Worm (Caenorhabditis elegans) whole organism, L4 larva: Measurements from ENCODE around the gene irld-32.

Experiments used
- R02D3.7 ChIP-seq: fragments of 150-350 bp; sonication (generic microtip); optimal IDR thresholded peaks from 3 replicates; lab custom pipeline; 2014; ENCODE audit warnings: missing biosample characterization, missing genetic modification characterization
- Y75B8A.6 ChIP-seq: fragments of 200-800 bp; sonication (Bioruptor generic); IDR thresholded peaks from 2 replicates; pipeline ENCODE4 v1.3.6; 2022; ENCODE audit warnings: missing genetic modification reagents, missing genetic modification characterization, missing compliant biosample characterization
- ZK337.2 ChIP-seq: fragments of 200-800 bp; sonication (Bioruptor generic); IDR thresholded peaks from 2 replicates; pipeline ENCODE4 v1.3.6; 2022; ENCODE audit warnings: missing genetic modification reagents, missing genetic modification characterization, missing compliant biosample characterization
- aha-1 ChIP-seq: fragments of 150-350 bp; peaks from one replicate; lab custom pipeline; 2014; ENCODE audit warnings: missing biosample characterization, missing genetic modification characterization
- ama-1 ChIP-seq: fragments of 150-350 bp; optimal IDR thresholded peaks from 2 replicates; lab custom pipeline; 2014; ENCODE audit warnings: inconsistent platforms, mixed read lengths
- ceh-32 ChIP-seq: sonication (generic microtip); optimal IDR thresholded peaks from 2 replicates; lab custom pipeline; 2016; ENCODE audit warnings: mild to moderate bottlenecking, missing genetic modification characterization, missing compliant biosample characterization; ENCODE audit not compliant: poor library complexity
- ceh-62 ChIP-seq: sonication (generic microtip); optimal IDR thresholded peaks from 2 replicates; lab custom pipeline; 2017; ENCODE audit warnings: missing biosample characterization, missing genetic modification characterization
- ctbp-1 ChIP-seq: fragments of 200-800 bp; sonication (Bioruptor generic); IDR thresholded peaks from 2 replicates; pipeline ENCODE4 v1.3.6; 2022; ENCODE audit warnings: missing genetic modification reagents, missing genetic modification characterization, missing compliant biosample characterization
- daf-12 ChIP-seq: fragments of 150-350 bp; optimal IDR thresholded peaks from 2 replicates; lab custom pipeline; 2014; ENCODE audit warnings: missing biosample characterization, missing genetic modification reagents, missing genetic modification characterization
- daf-16 ChIP-seq, 3 experiments: sonication (generic microtip); optimal IDR thresholded peaks; 2 replicates each; lab custom pipeline; 2016 to 2017; ENCODE audit warnings: missing genetic modification characterization in 3 of 3, missing genetic modification reagents in 3 of 3, mild to moderate bottlenecking in 2 of 3, missing compliant biosample characterization in 2 of 3, missing biosample characterization in 1 of 3, moderate library complexity in 1 of 3
- daf-8 ChIP-seq: fragments of 200-800 bp; sonication (Bioruptor generic); IDR thresholded peaks from 2 replicates; pipeline ENCODE4 v1.3.6; 2022; ENCODE audit warnings: missing genetic modification characterization, missing compliant biosample characterization
- dmd-9 ChIP-seq: fragments of 200-800 bp; sonication (Bioruptor generic); IDR thresholded peaks from 2 replicates; pipeline ENCODE4 v1.3.6; 2022; ENCODE audit warnings: missing genetic modification reagents, missing genetic modification characterization, missing compliant biosample characterization
- dve-1 ChIP-seq: sonication (generic microtip); optimal IDR thresholded peaks from 2 replicates; lab custom pipeline; 2017; ENCODE audit warnings: antibody characterized with exemption, mild to moderate bottlenecking, missing genetic modification characterization, missing compliant biosample characterization; ENCODE audit not compliant: insufficient read depth
- egl-27 ChIP-seq: sonication (generic microtip); optimal IDR thresholded peaks from 3 replicates; lab custom pipeline; 2017; ENCODE audit warnings: missing biosample characterization, missing genetic modification reagents, missing genetic modification characterization
- fos-1 ChIP-seq: fragments of 150-350 bp; optimal IDR thresholded peaks from 2 replicates; lab custom pipeline; 2014; ENCODE audit warnings: missing biosample characterization, missing genetic modification characterization
- hif-1 ChIP-seq, 2 experiments: sonication (generic microtip); optimal IDR thresholded peaks; 2 replicates each; lab custom pipeline; 2016 to 2017; ENCODE audit warnings: missing compliant biosample characterization in 2 of 2, missing genetic modification characterization in 2 of 2, missing genetic modification reagents in 2 of 2, missing genotype in 2 of 2, mild to moderate bottlenecking in 1 of 2
- hlh-11 ChIP-seq: fragments of 200-800 bp; sonication (Bioruptor generic); optimal IDR thresholded peaks from 2 replicates; lab custom pipeline; 2018; ENCODE audit warnings: mild to moderate bottlenecking, missing genetic modification characterization, missing compliant biosample characterization
- lin-13 ChIP-seq: fragments of 150-350 bp; optimal IDR thresholded peaks from 2 replicates; lab custom pipeline; 2014; ENCODE audit warnings: missing biosample characterization, missing genetic modification reagents, missing genetic modification characterization
- lin-38 ChIP-seq: fragments of 200-800 bp; sonication (Bioruptor generic); IDR thresholded peaks from 2 replicates; pipeline ENCODE4 v1.3.6; 2022; ENCODE audit warnings: missing genetic modification reagents, missing genetic modification characterization, missing compliant biosample characterization
- lin-39 ChIP-seq: fragments of 150-350 bp; optimal IDR thresholded peaks from 2 replicates; lab custom pipeline; 2014; ENCODE audit warnings: missing biosample characterization, missing genetic modification reagents, missing genetic modification characterization
- lir-3 ChIP-seq: sonication (generic microtip); optimal IDR thresholded peaks from 2 replicates; lab custom pipeline; 2016; ENCODE audit warnings: mild to moderate bottlenecking, missing genetic modification characterization, missing compliant biosample characterization
- lsy-2 ChIP-seq, 2 experiments: fragments of 150-350 bp in 1 of 2; sonication (generic microtip) in 1 of 2; optimal IDR thresholded peaks; 2 replicates each; lab custom pipeline; 2014 to 2017; ENCODE audit warnings: missing biosample characterization in 2 of 2, missing genetic modification characterization in 2 of 2
- madf-9 ChIP-seq: fragments of 200-800 bp; sonication (Bioruptor generic); conservative IDR thresholded peaks from 2 replicates; pipeline ENCODE4 v1.3.6; 2022; ENCODE audit warnings: missing genetic modification reagents, missing genetic modification characterization, missing compliant biosample characterization
- mdt-29 ChIP-seq: fragments of 200-800 bp; sonication (Bioruptor generic); IDR thresholded peaks from 2 replicates; pipeline ENCODE4 v1.3.6; 2022; ENCODE audit warnings: missing genetic modification reagents, missing genetic modification characterization, missing compliant biosample characterization
- mxl-3 ChIP-seq: fragments of 200-800 bp; sonication (Bioruptor generic); optimal IDR thresholded peaks from 2 replicates; lab custom pipeline; 2018; ENCODE audit warnings: mild to moderate bottlenecking, missing genetic modification characterization, missing compliant biosample characterization
- nhr-10 ChIP-seq: fragments of 150-350 bp; optimal IDR thresholded peaks from 2 replicates; lab custom pipeline; 2014; ENCODE audit warnings: missing biosample characterization, missing genetic modification characterization
- nhr-102 ChIP-seq: sonication (generic microtip); optimal IDR thresholded peaks from 2 replicates; lab custom pipeline; 2016; ENCODE audit warnings: mild to moderate bottlenecking, missing genetic modification characterization, moderate library complexity, missing compliant biosample characterization
- nhr-11 ChIP-seq: fragments of 150-350 bp; optimal IDR thresholded peaks from 2 replicates; lab custom pipeline; 2014; ENCODE audit warnings: missing biosample characterization, missing genetic modification characterization
- nhr-111 ChIP-seq: fragments of 200-800 bp; sonication (Bioruptor generic); optimal IDR thresholded peaks from 2 replicates; lab custom pipeline; 2018; ENCODE audit warnings: mild to moderate bottlenecking, missing genetic modification characterization, missing compliant biosample characterization
- nhr-28 ChIP-seq: fragments of 150-350 bp; optimal IDR thresholded peaks from 2 replicates; lab custom pipeline; 2014; ENCODE audit warnings: missing biosample characterization, missing genetic modification characterization
- nhr-77 ChIP-seq: fragments of 150-350 bp; optimal IDR thresholded peaks from 2 replicates; lab custom pipeline; 2014; ENCODE audit warnings: missing biosample characterization, missing genetic modification characterization
- php-3 ChIP-seq: fragments of 200-800 bp; sonication (Bioruptor generic); IDR thresholded peaks from 2 replicates; pipeline ENCODE4 v1.3.6; 2022; ENCODE audit warnings: missing genetic modification reagents, missing genetic modification characterization, missing compliant biosample characterization
- pqm-1 ChIP-seq: sonication (generic microtip); optimal IDR thresholded peaks from 2 replicates; lab custom pipeline; 2017; ENCODE audit warnings: missing biosample characterization, missing genetic modification characterization
- spr-3 ChIP-seq: fragments of 200-800 bp; sonication (Bioruptor generic); optimal IDR thresholded peaks from 2 replicates; lab custom pipeline; 2018; ENCODE audit warnings: mild to moderate bottlenecking, missing genetic modification characterization, missing compliant biosample characterization
- tra-1 ChIP-seq: fragments of 200-800 bp; sonication (Bioruptor generic); IDR thresholded peaks from 2 replicates; pipeline ENCODE4 v1.3.6; 2022; ENCODE audit warnings: missing genetic modification reagents, missing genetic modification characterization, missing compliant biosample characterization
- unc-130 ChIP-seq: sonication (generic microtip); optimal IDR thresholded peaks from 2 replicates; lab custom pipeline; 2016; ENCODE audit warnings: missing genetic modification reagents, missing genetic modification characterization, missing compliant biosample characterization
- unc-39 ChIP-seq: sonication (generic microtip); optimal IDR thresholded peaks from 2 replicates; lab custom pipeline; 2017; ENCODE audit warnings: missing biosample characterization, missing genetic modification characterization
- unc-62 ChIP-seq, 3 experiments: fragments of 150-350 bp in 1 of 3; sonication (generic microtip); optimal IDR thresholded peaks in 2 of 3; peaks in 1 of 3; 1 replicate in 1 of 3; 2 replicates in 2 of 3; lab custom pipeline; 2014 to 2017; ENCODE audit warnings: missing biosample characterization in 3 of 3, missing genetic modification characterization in 3 of 3, missing genetic modification reagents in 3 of 3, missing genotype in 1 of 3
- zag-1 ChIP-seq: fragments of 150-350 bp; optimal IDR thresholded peaks from 2 replicates; lab custom pipeline; 2014; ENCODE audit warnings: missing biosample characterization, missing genetic modification characterization
- ztf-7 ChIP-seq: fragments of 150-350 bp; optimal IDR thresholded peaks from 2 replicates; lab custom pipeline; 2014; ENCODE audit warnings: missing biosample characterization, missing genetic modification characterization

Gene irld-32

DNA sequence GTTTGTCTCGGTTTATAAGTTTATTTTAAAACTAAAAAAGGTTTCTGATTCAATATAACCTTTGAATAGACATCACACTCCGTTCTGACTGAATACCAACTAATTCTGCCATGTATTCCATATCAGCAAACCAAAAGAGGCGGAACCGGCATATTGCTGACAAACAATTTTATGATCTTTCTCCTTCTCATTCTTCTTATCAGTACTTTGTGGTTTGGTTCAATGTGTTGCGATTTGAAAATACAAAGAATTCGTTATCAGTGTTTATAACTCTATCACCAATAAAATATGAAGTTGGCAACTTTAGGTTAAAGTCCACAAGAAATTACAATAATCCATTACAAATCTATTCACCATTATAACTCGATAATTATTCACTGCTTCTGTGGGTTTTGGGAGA lies 7.5 kb upstream of the irld-32 start (continued):
- TF ChIP-seq fos-1 (tag; lab: Kevin White, UChicago) (no peak), nhr-102 (tag; lab: Kevin White, UChicago) (peak; percentile 57), mdt-29 (no peak), ceh-62 (tag; lab: Kevin White, UChicago) (no peak), aha-1 (tag; lab: Kevin White, UChicago) (no peak), unc-130 (GFP tag; lab: Kevin White, UChicago) (no peak), nhr-28 (tag; lab: Kevin White, UChicago) (peak; percentile 85), daf-12 (tag; lab: Kevin White, UChicago) (no peak), ceh-32 (tag; lab: Kevin White, UChicago) (no peak), nhr-77 (tag; lab: Kevin White, UChicago) (peak; percentile 91), pqm-1 (tag; lab: Kevin White, UChicago) (peak; percentile 90), unc-62 (GFP tag; optimal IDR thresholded peaks at IDR 0.05 in 1 of 2; lab: Kevin White, UChicago) (peak in 1 of 2 experiments; percentile 84), unc-62 (tag; optimal IDR thresholded peaks at IDR 0.05; lab: Kevin White, UChicago) (no peak), ztf-7 (tag; lab: Kevin White, UChicago) (no peak), php-3 (peak; percentile 87), lin-38 (no peak), egl-27 (no peak), spr-3 (no peak), nhr-111 (GFP tag; lab: Kevin White, UChicago) (no peak), unc-39 (tag; lab: Kevin White, UChicago) (no peak), lin-39 (tag; lab: Kevin White, UChicago) (no peak), nhr-10 (peak; percentile 21), daf-8 (GFP tag; lab: Robert Waterston, UW) (no peak)

DNA sequence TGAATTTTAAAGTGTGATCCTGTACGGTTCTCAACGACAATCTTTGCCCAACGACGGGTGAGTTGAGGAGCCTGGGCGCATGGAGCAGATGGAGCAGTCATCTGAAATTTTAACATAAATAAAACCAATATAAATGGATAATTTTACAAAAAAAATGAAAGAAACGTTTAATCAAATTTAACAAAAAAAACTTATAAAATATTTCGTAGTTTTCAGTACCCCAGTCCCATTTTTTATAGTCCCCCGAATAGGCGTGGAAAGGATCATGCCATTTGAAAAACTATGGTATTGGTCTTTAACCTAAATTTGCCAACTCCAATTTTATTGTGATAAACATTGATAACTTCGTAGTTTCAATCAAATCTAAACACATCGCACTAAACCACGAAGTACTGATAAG lies 6.7 kb upstream of the irld-32 start, which contains the start of gene pud-3:
Gene pud-3 (minus strand): TSS at position 101 of the 400 bp plus-strand sequence.
- TF ChIP-seq lsy-2 (tag; optimal IDR thresholded peaks at IDR 0.05; lab: Kevin White, UChicago) (no peak), Y75B8A.6 (GFP tag; lab: Robert Waterston, UW) (no peak), dve-1 (peak; percentile 10), daf-8 (GFP tag; lab: Robert Waterston, UW) (no peak), daf-16 (GFP tag; optimal IDR thresholded peaks at IDR 0.05; lab: Kevin White, UChicago) (no peak), daf-16 (tag; optimal IDR thresholded peaks at IDR 0.05; lab: Kevin White, UChicago) (peak; percentile 61), ZK337.2 (no peak)

DNA sequence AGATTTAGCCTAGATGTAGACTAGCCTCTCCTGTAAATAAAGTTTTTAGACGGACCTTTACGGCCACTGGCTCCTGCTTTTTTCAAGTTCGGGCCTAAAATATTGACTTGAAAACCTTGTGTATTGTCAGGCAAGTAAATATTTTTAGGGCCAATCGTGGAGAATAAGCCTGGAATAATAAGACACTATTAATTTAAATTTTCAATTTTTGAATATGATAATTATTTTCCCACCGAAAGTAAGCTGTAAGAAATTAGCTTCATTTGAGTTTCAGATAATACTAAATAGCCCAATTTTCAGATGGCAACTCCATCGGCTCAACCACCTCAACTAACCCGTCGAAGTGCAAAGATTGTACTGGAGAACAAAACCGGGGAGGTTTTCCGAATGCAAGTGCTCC lies 5.3 kb upstream of the irld-32 start, which contains the start of gene pud-4:
Gene pud-4 (plus strand): TSS at position 301 of the 400 bp plus-strand sequence.
- TF ChIP-seq hif-1 (tag; optimal IDR thresholded peaks at IDR 0.05; lab: Kevin White, UChicago): no peak
- TF ChIP-seq zag-1 (tag; lab: Kevin White, UChicago): no peak
- no peak for TF ChIP-seq nhr-102 (tag; lab: Kevin White, UChicago)
- TF ChIP-seq fos-1 (tag; lab: Kevin White, UChicago): no peak
- no peak for TF ChIP-seq lsy-2 (tag; optimal IDR thresholded peaks at IDR 0.05; lab: Kevin White, UChicago)
- no peak for TF ChIP-seq ctbp-1 (GFP tag; lab: Robert Waterston, UW)
- no peak for TF ChIP-seq mxl-3
- TF ChIP-seq pqm-1 (tag; lab: Kevin White, UChicago): no peak
- TF ChIP-seq hlh-11: no peak
- no peak for TF ChIP-seq nhr-11 (tag; lab: Kevin White, UChicago)
- TF ChIP-seq lin-13 (GFP tag; lab: Kevin White, UChicago): no peak
- TF ChIP-seq R02D3.7 (tag; lab: Kevin White, UChicago): no peak
- TF ChIP-seq ama-1 (lab: Kevin White, UChicago): no peak
- TF ChIP-seq lir-3 (tag; lab: Kevin White, UChicago): no peak
- no peak for TF ChIP-seq madf-9 (GFP tag; lab: Robert Waterston, UW)
- TF ChIP-seq lin-39 (tag; lab: Kevin White, UChicago): no peak
- no peak for TF ChIP-seq spr-3
- no peak for TF ChIP-seq ztf-7 (tag; lab: Kevin White, UChicago)
- TF ChIP-seq dmd-9 (GFP tag; lab: Robert Waterston, UW): no peak
- TF ChIP-seq tra-1 (GFP tag; lab: Robert Waterston, UW): no peak
